Worm (Caenorhabditis elegans): Measurements from ENCODE around the gene T26C12.1.

T26C12.1 gene

DNA sequence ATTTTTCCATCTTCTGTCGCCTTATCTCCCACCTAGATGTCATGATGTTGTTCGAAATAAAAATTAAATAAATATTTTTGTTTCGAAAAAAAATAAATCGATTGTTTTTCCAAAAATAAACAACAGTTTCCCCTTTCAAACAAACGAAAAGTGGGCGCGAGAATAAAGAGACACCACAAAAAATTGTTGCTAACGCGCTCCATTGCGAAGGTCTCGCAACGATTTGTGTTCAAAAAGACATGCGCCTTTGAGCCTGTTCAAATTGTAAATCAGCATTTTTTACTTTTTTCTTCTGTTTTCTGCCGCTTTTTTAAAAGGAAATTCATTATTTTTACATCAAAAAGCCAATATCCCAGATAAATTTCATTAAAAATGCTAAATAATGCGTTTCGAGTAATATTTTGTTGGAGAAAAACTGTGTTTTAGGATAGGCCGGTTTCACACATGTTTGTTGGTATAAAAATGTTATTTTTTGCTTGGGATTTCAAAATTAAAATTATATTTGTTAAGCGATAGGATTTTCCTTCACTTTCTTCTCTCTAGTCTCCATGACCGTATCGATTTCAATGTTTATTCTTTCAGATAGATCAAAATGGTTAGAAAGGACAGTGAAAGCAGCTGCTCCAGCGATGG is 36.0 kb downstream of the T26C12.1 start, which contains the start of gene W08E12.7 (continued):
- TF ChIP-seq nhr-47 (tag; optimal IDR thresholded peaks at IDR 0.05) (peak; percentile 94), fkh-8 (tag; optimal IDR thresholded peaks at IDR 0.05) (peak; percentile 97), nhr-20 (tag; optimal IDR thresholded peaks at IDR 0.05) (peak; percentile 94), ets-5 (GFP tag; IDR thresholded peaks at IDR 0.05) (no peak), skn-1 (tag; optimal IDR thresholded peaks at IDR 0.05) (peak; percentile 96), dsc-1 (tag; optimal IDR thresholded peaks at IDR 0.05) (peak; percentile 84), fkh-4 (tag; optimal IDR thresholded peaks at IDR 0.05; ENCODE audit: borderline replicate concordance) (no peak), lsy-2 (tag; optimal IDR thresholded peaks at IDR 0.05) (peak; percentile 96 to 97), Y116A8C.19 (tag; optimal IDR thresholded peaks at IDR 0.05; ENCODE audit: borderline replicate concordance) (no peak), egl-13 (tag; optimal IDR thresholded peaks at IDR 0.05) (peak; percentile 70), dpl-1 (GFP tag; optimal IDR thresholded peaks at IDR 0.05) (peak; percentile 93 to 94 (median 93)), aha-1 (tag; optimal IDR thresholded peaks at IDR 0.05) (no peak), C04F5.9 (tag; optimal IDR thresholded peaks at IDR 0.05) (peak; percentile 80)

DNA sequence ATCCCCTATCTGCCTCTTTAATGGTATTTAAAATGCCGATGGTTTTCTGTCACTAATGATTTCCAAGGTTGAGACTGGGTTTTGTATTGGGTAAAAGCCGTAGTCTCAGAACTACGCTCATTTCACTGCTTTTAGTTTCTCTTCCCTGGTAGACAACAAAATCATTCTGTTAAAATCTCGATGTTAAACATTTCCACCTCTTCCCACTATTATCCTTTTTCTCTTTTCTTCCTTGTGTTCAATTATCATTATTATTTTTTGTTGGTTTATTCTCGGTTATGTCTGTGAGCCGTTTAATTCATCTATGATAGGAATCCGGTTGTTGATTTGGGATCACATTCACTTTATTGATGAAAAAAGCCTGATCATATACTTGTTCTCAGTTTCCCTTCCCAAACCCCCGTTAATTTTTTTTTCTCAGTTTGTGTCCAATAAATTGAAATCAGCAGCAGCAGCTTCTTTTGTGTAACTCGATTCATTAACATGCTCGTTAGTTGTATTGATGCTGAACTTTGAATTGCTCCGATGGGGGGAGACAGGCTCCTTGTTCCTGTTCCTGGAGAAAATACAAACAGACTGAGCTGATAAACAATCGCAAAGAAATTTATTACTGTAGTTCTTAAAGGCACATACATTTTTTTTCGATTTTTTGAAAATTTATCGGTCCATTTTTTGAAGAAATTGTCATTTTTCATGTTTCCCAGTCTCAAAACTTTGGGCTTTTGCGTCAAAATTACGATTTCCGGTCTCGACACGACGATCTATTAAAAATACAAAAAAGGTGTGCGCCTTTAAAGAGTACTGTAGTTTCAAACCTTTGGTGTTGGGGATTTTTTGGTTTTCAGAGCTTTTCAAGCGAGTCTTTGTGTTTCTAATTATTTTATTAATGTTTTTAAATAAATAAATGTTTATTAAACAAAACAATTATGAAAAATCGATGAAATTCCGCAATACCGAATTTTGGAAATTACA is 38.2 kb downstream of the T26C12.1 start:
- TF ChIP-seq ceh-8 (GFP tag; optimal IDR thresholded peaks at IDR 0.05) (no peak), irx-1 (tag; optimal IDR thresholded peaks at IDR 0.05) (no peak), nhr-85 (tag) (no peak), ceh-63 (GFP tag; optimal IDR thresholded peaks at IDR 0.05) (no peak), nhr-11 (tag; optimal IDR thresholded peaks at IDR 0.05) (no peak), nhr-20 (tag; optimal IDR thresholded peaks at IDR 0.05) (no peak), ztf-11 (tag; optimal IDR thresholded peaks at IDR 0.05) (no peak), unc-130 (tag; optimal IDR thresholded peaks at IDR 0.05) (no peak), nhr-19 (GFP tag; conservative IDR thresholded peaks at IDR 0.05) (no peak), egl-13 (tag; optimal IDR thresholded peaks at IDR 0.05) (no peak)

DNA sequence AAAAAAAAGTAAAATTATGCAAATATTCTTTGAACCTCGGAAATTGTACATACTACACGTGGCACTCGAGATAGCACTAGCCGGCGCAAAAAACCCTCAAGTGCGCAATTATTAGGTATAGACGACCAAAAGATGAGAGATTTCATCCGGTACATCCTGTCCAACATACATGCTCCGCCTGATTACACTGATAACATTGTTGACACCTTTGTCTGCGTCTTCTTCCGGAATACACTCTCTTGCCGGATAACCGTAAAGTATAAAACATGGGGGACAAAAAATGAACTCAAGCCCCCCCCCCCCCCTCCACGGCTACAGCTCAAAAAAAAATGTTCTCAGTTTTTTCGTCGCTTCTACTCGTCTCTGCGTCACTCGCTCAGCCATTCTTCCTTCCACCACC is 39.6 kb downstream of the T26C12.1 start, which contains the start of gene W08E12.6:
W08E12.6 (plus strand) TSS at position 301 of the 400 bp plus-strand sequence.
- TF ChIP-seq xbp-1 (tag; optimal IDR thresholded peaks at IDR 0.05) (no peak), fkh-10 (GFP tag; optimal IDR thresholded peaks at IDR 0.05) (peak; percentile 3)

DNA sequence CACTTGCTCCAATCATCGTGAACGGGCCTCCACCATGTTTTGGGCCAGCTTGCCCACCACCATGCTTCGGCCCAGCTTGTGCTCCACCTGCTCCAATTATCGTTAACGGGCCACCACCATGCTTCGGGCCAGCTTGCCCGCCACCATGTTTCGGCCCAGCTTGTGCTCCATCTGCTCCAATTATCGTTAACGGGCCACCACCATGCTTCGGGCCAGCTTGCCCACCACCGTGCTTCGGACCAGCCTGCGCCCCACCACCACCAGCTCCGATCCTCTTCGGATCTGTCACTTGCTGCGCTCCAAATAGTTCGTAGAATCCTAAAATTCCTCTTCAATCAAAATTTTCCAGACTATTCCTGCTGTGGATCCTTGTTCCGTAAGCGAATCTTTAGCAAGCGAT is 40.5 kb downstream of the T26C12.1 start:
- no peak for TF ChIP-seq mdl-1 (tag; optimal IDR thresholded peaks at IDR 0.05)
- no peak for TF ChIP-seq dpl-1 (GFP tag; optimal IDR thresholded peaks at IDR 0.05)
- no peak for TF ChIP-seq grh-1 (GFP tag; IDR thresholded peaks at IDR 0.05)
- no peak for TF ChIP-seq tbx-2 (tag; optimal IDR thresholded peaks at IDR 0.05)
- TF ChIP-seq nhr-90 (tag; optimal IDR thresholded peaks at IDR 0.05; ENCODE audit: poor library complexity): no peak
- no peak for TF ChIP-seq egl-27 (tag; optimal IDR thresholded peaks at IDR 0.05)
- no peak for TF ChIP-seq nhr-12 (tag; optimal IDR thresholded peaks at IDR 0.05)
- TF ChIP-seq nhr-71 (tag; optimal IDR thresholded peaks at IDR 0.05): no peak

DNA sequence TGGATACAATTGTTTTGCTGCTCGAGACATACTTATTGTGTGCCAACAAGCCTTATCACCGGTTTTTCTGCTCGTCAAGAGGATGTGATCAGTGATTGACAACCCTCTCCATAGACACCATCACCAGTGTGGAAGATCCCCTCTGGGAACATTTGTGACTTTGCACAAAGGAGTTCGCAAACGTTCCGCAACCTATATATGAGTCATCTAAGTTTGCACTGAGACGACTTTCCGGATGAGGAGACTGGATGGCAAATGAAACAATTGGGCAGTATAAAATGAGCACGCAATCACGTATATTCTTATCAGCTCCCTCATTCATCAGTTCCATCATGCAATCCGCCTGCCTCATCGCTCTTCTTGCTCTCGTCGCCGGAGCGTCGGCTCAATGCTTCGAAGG is 41.8 kb downstream of the T26C12.1 start, which contains the start of gene W08E12.5:
W08E12.5 (plus strand) TSS at position 301 of the 400 bp plus-strand sequence.
- TF ChIP-seq xbp-1 (tag; optimal IDR thresholded peaks at IDR 0.05) (no peak), efl-1 (optimal IDR thresholded peaks at IDR 0.05) (no peak), efl-1 (GFP tag; optimal IDR thresholded peaks at IDR 0.05 in 1 of 2) (peak in 1 of 2 experiments; percentile 50)

All from whole organism, L1 larva.